Fruit fly (Drosophila melanogaster) whole organism: ENCODE data around the gene Axs.

ENCODE experiments used
- CG8478 ChIP-seq: fragments of >200 bp; optimal IDR thresholded peaks from 2 replicates; lab custom pipeline; 2018; ENCODE audit warnings: inconsistent platforms
- EcR ChIP-seq, 2 experiments: fragments of >200 bp; optimal IDR thresholded peaks; 2 replicates each; lab custom pipeline; 2017; ENCODE audit warnings: missing biosample characterization in 2 of 2, missing genetic modification characterization in 2 of 2, missing genetic modification reagents in 2 of 2
- psq ChIP-seq: fragments of >200 bp; optimal IDR thresholded peaks from 2 replicates; lab custom pipeline; 2017
- usp ChIP-seq: fragments of >200 bp; optimal IDR thresholded peaks from 2 replicates; lab custom pipeline; 2017; ENCODE audit warnings: missing biosample characterization, missing genetic modification characterization, mixed read lengths

DNA sequence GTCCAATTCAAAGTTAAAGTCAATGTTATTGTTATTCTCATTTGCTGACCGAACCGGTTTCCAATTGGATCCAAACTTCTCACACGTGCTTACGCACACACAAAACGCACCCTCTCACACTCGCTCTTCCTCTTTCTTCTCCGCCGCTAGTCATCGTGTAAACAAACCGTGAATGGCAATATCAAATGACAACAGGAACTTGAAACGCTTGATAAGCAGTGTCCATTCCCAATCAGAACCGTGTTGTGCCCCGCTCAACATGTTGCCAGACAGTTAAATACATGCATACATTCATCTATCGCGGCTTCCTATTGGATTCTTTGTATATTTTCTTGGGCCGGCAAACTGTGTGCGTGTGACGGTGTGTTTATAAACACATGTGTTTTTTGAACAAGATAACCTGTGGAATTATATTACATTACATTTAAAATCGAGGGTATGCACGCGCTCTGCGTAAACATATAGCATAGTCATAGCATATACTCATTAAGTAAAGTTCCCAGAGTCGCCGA, 27.9 kb downstream of the Axs start:
- TF ChIP-seq CG8478 (no peak), psq (lab: Kevin White, UChicago) (no peak), usp (GFP tag; lab: Kevin White, UChicago) (no peak), EcR (GFP tag; optimal IDR thresholded peaks at IDR 0.05; lab: Kevin White, UChicago) (no peak)
